Worm (Caenorhabditis elegans): ENCODE results near the gene T23G7.2.

The T23G7.2 gene

ce11 chrII:9139172-9139700 lies 33.5 kb downstream of the T23G7.2 start, which contains the start of gene Y9C2UA.1:
Gene Y9C2UA.1 (plus strand): TSS chrII:9139650.
- TF ChIP-seq snpc-4 (tag; optimal IDR thresholded peaks at IDR 0.05) (no peak), elt-1 (tag; optimal IDR thresholded peaks at IDR 0.05) (no peak), ztf-4 (tag; optimal IDR thresholded peaks at IDR 0.05) (no peak), nhr-23 (tag; optimal IDR thresholded peaks at IDR 0.05) (no peak), alr-1 (tag; optimal IDR thresholded peaks at IDR 0.05) (no peak), F13H6.1 (tag; optimal IDR thresholded peaks at IDR 0.05) (no peak), nhr-77 (tag; optimal IDR thresholded peaks at IDR 0.05) (no peak), ztf-11 (tag; optimal IDR thresholded peaks at IDR 0.05) (no peak)

- TF ChIP-seq C34F6.9 (tag; optimal IDR thresholded peaks at IDR 0.05): no peak
- TF ChIP-seq elt-3 (tag; optimal IDR thresholded peaks at IDR 0.05): no peak
- TF ChIP-seq unc-62 (GFP tag; optimal IDR thresholded peaks at IDR 0.05): no peak
- TF ChIP-seq ztf-11 (tag; optimal IDR thresholded peaks at IDR 0.05): no peak
- TF ChIP-seq nhr-11 (tag; optimal IDR thresholded peaks at IDR 0.05): no peak
- no peak for TF ChIP-seq ZK546.5 (tag; optimal IDR thresholded peaks at IDR 0.05)
- no peak for TF ChIP-seq R02D3.7 (tag; optimal IDR thresholded peaks at IDR 0.05)
Measured at ce11 chrII:9137803-9138202, 34.9 kb downstream of the T23G7.2 start, which contains the start of gene C16D2.3. Gene C16D2.3 (plus strand): TSS chrII:9138103.

ce11 chrII:9135878-9136277 lies 36.9 kb downstream of the T23G7.2 start, which contains the start of gene nlp-78:
Gene nlp-78 (plus strand): TSS chrII:9136178.
- TF ChIP-seq nhr-129 (tag; optimal IDR thresholded peaks at IDR 0.05) (no peak), snpc-4 (tag; optimal IDR thresholded peaks at IDR 0.05) (no peak), F13H6.1 (tag; optimal IDR thresholded peaks at IDR 0.05) (no peak), mdl-1 (tag; optimal IDR thresholded peaks at IDR 0.05) (no peak), mbf-1 (tag; optimal IDR thresholded peaks at IDR 0.05) (no peak), skn-1 (tag; optimal IDR thresholded peaks at IDR 0.05) (no peak), sma-3 (GFP tag; optimal IDR thresholded peaks at IDR 0.05) (no peak), nhr-77 (tag; optimal IDR thresholded peaks at IDR 0.05) (no peak), ama-1 (optimal IDR thresholded peaks at IDR 0.05) (no peak), nhr-21 (tag; optimal IDR thresholded peaks at IDR 0.05) (no peak), lin-39 (tag; optimal IDR thresholded peaks at IDR 0.05) (no peak), C34F6.9 (tag; optimal IDR thresholded peaks at IDR 0.05) (no peak), nhr-10 (tag; optimal IDR thresholded peaks at IDR 0.05) (no peak), blmp-1 (tag; optimal IDR thresholded peaks at IDR 0.05; ENCODE audit: insufficient read depth) (no peak), crh-2 (tag; optimal IDR thresholded peaks at IDR 0.05) (no peak), mab-5 (tag; optimal IDR thresholded peaks at IDR 0.05) (no peak), ztf-11 (tag; optimal IDR thresholded peaks at IDR 0.05) (no peak), ztf-1 (GFP tag; conservative IDR thresholded peaks at IDR 0.05) (no peak)

- TF ChIP-seq mab-5 (tag; optimal IDR thresholded peaks at IDR 0.05) (no peak), nhr-6 (tag; optimal IDR thresholded peaks at IDR 0.05) (no peak), snpc-4 (tag; optimal IDR thresholded peaks at IDR 0.05) (no peak), ztf-4 (tag; optimal IDR thresholded peaks at IDR 0.05) (no peak)
Measured at ce11 chrII:9132338-9132737, 40.4 kb downstream of the T23G7.2 start.

ce11 chrII:9131363-9131762 lies 41.4 kb downstream of the T23G7.2 start, which contains the start of gene C16D2.1:
Gene C16D2.1 (plus strand): TSS chrII:9131663.
- TF ChIP-seq mbf-1 (tag; optimal IDR thresholded peaks at IDR 0.05): no peak
- TF ChIP-seq nhr-23 (tag; optimal IDR thresholded peaks at IDR 0.05): no peak
- no peak for TF ChIP-seq Y55F3AM.14 (GFP tag; optimal IDR thresholded peaks at IDR 0.05)
- no peak for TF ChIP-seq R02D3.7 (tag; optimal IDR thresholded peaks at IDR 0.05)
- TF ChIP-seq gmeb-1 (tag; optimal IDR thresholded peaks at IDR 0.05): no peak

ce11 chrII:9130339-9130738 lies 42.4 kb downstream of the T23G7.2 start:
- TF ChIP-seq peb-1 (tag; optimal IDR thresholded peaks at IDR 0.05): no peak
- TF ChIP-seq blmp-1 (tag; optimal IDR thresholded peaks at IDR 0.05; ENCODE audit: insufficient read depth): no peak
- TF ChIP-seq F13H6.1 (tag; optimal IDR thresholded peaks at IDR 0.05): no peak
- peak; percentile 27 for TF ChIP-seq fos-1 (tag; optimal IDR thresholded peaks at IDR 0.05)
